Worm (Caenorhabditis elegans) whole organism, midembryonic: ENCODE measurements around the gene clpp-1.

Experiments used
- T22C8.4 ChIP-seq: fragments of 200-800 bp; sonication (Bioruptor generic); IDR thresholded peaks from 2 replicates; pipeline ENCODE4 v1.3.6; 2022; ENCODE audit warnings: missing genetic modification characterization, missing compliant biosample characterization
- flt-1 ChIP-seq: fragments of 200-800 bp; sonication (Bioruptor generic); IDR thresholded peaks from 2 replicates; pipeline ENCODE4 v1.3.6; 2022; ENCODE audit warnings: missing genetic modification characterization, missing compliant biosample characterization
- klf-2 ChIP-seq: fragments of 200-800 bp; sonication (Bioruptor generic); conservative IDR thresholded peaks from 2 replicates; pipeline ENCODE4 v1.3.6; 2022; ENCODE audit warnings: missing genetic modification reagents, missing genetic modification characterization, missing compliant biosample characterization

DNA sequence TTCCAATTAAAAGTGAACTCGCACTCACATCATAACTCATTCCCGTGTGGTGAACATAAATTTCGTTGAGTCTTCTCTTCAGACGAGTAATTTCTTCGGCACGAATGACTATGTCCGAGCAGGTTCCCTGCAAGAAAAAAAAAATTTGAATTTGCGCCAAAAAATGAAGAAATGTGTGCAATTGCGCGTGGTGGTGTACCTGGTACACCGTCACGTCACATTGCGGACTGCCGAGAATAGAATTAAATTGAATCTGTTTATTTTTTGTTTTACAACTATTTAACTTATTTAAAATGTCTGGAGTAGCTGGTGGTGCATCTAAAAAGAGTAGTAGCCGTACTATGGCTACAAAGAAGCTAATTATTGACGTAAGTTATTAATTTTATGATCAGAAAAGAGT lies 1.7 kb downstream of the clpp-1 start, which contains the start of gene mdt-22:
- TF ChIP-seq T22C8.4 (GFP tag; lab: Robert Waterston, UW) (no peak), flt-1 (GFP tag; lab: Robert Waterston, UW) (peak; percentile 80; the same call in 1 of the 2 replicates), klf-2 (GFP tag; lab: Robert Waterston, UW) (0 out of 2 replicates have a peak, but pooled peaks have one; percentile 67)
